Fruit fly (Drosophila melanogaster) Kc167 (cell line): Measurements from ENCODE around the gene CG11696.

ENCODE experiments used
- Myc ChIP-seq: fragments of >200 bp; optimal IDR thresholded peaks from 2 replicates; lab custom pipeline; 2017; ENCODE audit warnings: missing external identifiers
- h ChIP-seq: fragments of >200 bp; optimal IDR thresholded peaks from 3 replicates; lab custom pipeline; 2018; ENCODE audit warnings: missing external identifiers
- psq ChIP-seq: fragments of >200 bp; optimal IDR thresholded peaks from 2 replicates; lab custom pipeline; 2017; ENCODE audit warnings: missing external identifiers

DNA sequence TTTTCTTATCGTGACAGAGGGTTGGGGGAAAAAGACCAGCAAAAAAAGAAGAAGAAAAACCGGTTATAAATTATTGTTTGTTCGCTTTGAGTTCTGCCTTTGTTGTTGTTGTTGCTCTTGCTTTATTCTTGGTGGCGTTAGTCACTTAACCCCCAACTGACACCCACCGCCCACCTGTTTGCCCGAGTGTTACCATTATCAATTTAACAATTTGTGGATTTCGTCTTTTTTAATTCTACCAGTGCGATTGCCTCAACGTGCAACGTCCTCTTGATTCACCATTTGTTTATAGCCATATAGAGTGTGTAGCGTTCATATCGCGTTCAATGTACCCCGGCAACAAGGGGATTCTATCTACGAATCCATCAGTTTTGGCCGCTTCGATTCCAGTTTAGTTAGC lies 27.9 kb downstream of the CG11696 start:
- TF ChIP-seq h (lab: Kevin White, UChicago) (no peak), Myc (lab: Kevin White, UChicago) (no peak), psq (lab: Kevin White, UChicago) (no peak)
